Fruit fly (Drosophila melanogaster): Measurements from ENCODE around the gene CG34112.

- TF ChIP-seq psq (optimal IDR thresholded peaks at IDR 0.05), result no peak
- no peak for TF ChIP-seq EcR (GFP tag; optimal IDR thresholded peaks at IDR 0.05)
- TF ChIP-seq pan (optimal IDR thresholded peaks at IDR 0.05), result no peak
- no peak for TF ChIP-seq usp (GFP tag; optimal IDR thresholded peaks at IDR 0.05)
- TF ChIP-seq Dll (optimal IDR thresholded peaks at IDR 0.05), result peak; percentile 15
Measured at dm6 chr3R:4433441-4434077, 39.5 kb upstream of the CG34112 start, which contains the start of the genes eIF3a and CG1074.
